Fruit fly (Drosophila melanogaster): ENCODE results near the gene nub.

nub gene

DNA sequence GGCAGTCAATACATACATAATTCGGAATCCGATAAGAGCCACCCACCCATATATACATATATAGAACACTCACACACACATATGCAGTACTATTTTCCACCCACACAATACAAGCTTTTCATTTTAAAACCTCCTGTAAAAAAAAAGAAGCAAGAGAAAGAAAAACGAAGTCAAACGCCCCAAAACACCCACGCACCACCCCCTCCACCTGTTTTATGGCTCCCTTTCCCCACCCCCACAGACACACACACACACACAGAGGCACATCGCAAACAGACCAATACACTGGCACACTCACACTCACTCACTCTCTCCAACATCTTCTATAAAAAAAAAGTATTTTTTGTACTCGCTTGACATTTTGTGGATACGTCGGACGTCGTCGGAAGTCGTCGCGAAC is 69.9 kb downstream of the nub start (continued):
- TF ChIP-seq Gsc (GFP tag; IDR thresholded peaks at IDR 0.05) (no peak), CG10543 (GFP tag; optimal IDR thresholded peaks at IDR 0.05) (no peak), CG2875 (GFP tag; optimal IDR thresholded peaks at IDR 0.05) (no peak), CG2889 (GFP tag; IDR thresholded peaks at IDR 0.05) (no peak), CG7556 (GFP tag; optimal IDR thresholded peaks at IDR 0.05) (no peak), sr (GFP tag; IDR thresholded peaks at IDR 0.05) (peak; percentile 88), pzg (GFP tag; optimal IDR thresholded peaks at IDR 0.05) (no peak), HLH54F (GFP tag; optimal IDR thresholded peaks at IDR 0.05) (no peak), her (GFP tag; optimal IDR thresholded peaks at IDR 0.05) (no peak), ac (GFP tag; optimal IDR thresholded peaks at IDR 0.05) (no peak), sima (GFP tag; optimal IDR thresholded peaks at IDR 0.05) (no peak), Trl (optimal IDR thresholded peaks at IDR 0.05) (peak in 1 of 2 experiments; percentile 7), Trl (GFP tag; optimal IDR thresholded peaks at IDR 0.05) (no peak), hb (GFP tag; IDR thresholded peaks at IDR 0.05; ENCODE audit: partially characterized antibody) (no peak), CG30403 (GFP tag; optimal IDR thresholded peaks at IDR 0.05) (no peak), CG7963 (GFP tag; IDR thresholded peaks at IDR 0.05; ENCODE audit: partially characterized antibody) (no peak), usp (GFP tag; optimal IDR thresholded peaks at IDR 0.05) (no peak), seq (GFP tag; IDR thresholded peaks at IDR 0.05) (no peak), crol (GFP tag; IDR thresholded peaks at IDR 0.05) (peak; percentile 15; the same call in 1 of the 2 replicates), CG15479 (GFP tag; optimal IDR thresholded peaks at IDR 0.05) (no peak), Fer3 (tag; optimal IDR thresholded peaks at IDR 0.05) (no peak), vnd (GFP tag; IDR thresholded peaks at IDR 0.05; ENCODE audit: partially characterized antibody) (no peak), Nf-YB (GFP tag; optimal IDR thresholded peaks at IDR 0.05) (peak; percentile 91), D19A (tag; optimal IDR thresholded peaks at IDR 0.05) (no peak), Ravus (GFP tag; IDR thresholded peaks at IDR 0.05) (no peak), CG5953 (GFP tag; IDR thresholded peaks at IDR 0.05) (no peak), Opbp (GFP tag; IDR thresholded peaks at IDR 0.05; ENCODE audit: partially characterized antibody) (0 out of 3 replicates have a peak, but pooled peaks have one; percentile 29), GATAe (GFP tag; conservative IDR thresholded peaks at IDR 0.05) (no peak), corto (GFP tag; optimal IDR thresholded peaks at IDR 0.05) (no peak), CG31388 (GFP tag; optimal IDR thresholded peaks at IDR 0.05) (no peak), sqz (GFP tag; optimal IDR thresholded peaks at IDR 0.05) (peak; percentile 19)

DNA sequence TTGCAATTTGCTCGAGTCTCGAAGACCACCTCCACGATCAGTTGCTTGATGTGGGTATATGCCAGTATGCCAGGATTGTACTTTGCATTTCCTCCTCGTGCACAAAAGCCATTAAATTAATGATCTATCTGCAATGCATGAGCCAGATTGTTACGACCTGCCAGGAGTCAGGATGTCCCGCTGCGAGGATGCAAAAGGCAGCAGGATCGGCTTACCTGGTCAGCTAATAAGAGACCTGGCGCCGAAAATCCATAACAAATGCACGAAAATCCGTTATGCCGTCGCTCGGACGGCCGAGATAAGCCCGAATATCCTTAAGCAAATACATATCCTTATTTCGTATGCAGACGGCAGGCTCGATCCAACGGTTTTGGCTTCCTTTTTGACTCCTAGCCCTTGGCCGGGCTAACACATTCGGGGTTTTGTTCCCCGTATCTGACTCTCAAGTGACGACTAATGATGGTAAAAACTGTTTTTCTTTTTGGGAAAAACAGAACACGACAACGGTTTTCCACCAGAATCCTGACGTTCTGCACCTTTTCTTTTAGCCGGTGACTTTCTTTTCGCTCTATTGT is 78.7 kb downstream of the nub start:
- peak; percentile 80 for TF ChIP-seq CG15479 (GFP tag; optimal IDR thresholded peaks at IDR 0.05)
- no peak for TF ChIP-seq CG1602 (GFP tag; optimal IDR thresholded peaks at IDR 0.05)
- no peak for TF ChIP-seq CG4424 (GFP tag; optimal IDR thresholded peaks at IDR 0.05)
- TF ChIP-seq D (optimal IDR thresholded peaks at IDR 0.05) = peak; percentile 82
- TF ChIP-seq D (GFP tag; optimal IDR thresholded peaks at IDR 0.05) = no peak
- peak; percentile 97 for TF ChIP-seq zen (tag; optimal IDR thresholded peaks at IDR 0.05)
- TF ChIP-seq en (GFP tag; optimal IDR thresholded peaks at IDR 0.05) = no peak
- TF ChIP-seq tll (GFP tag; optimal IDR thresholded peaks at IDR 0.05) = peak in 1 of 2 experiments; percentile 98

DNA sequence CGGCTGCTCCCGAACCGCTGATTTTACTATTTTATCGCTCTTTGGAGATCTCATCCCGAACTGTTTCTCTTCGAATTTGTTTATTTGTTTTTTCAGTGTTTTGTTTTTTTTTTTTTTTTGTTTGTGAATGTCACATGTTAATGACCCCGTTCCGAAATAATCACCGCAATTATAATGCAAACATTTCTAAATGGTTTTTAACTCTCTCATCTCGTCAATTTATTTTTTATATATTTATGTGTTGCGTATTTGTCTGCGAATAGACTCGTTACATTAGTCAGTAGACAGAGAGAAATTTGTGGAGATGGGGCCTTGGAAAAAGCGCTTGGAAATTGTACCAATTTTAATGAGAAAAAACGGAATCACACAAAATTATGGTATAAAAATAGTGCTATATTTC is 82.2 kb downstream of the nub start, which contains the start of gene Nepl7:
Gene Nepl7, minus strand, starts transcription at position 101 of the 400 bp plus-strand sequence.
- TF ChIP-seq CG4820 (GFP tag; optimal IDR thresholded peaks at IDR 0.05) (no peak), CG10321 (GFP tag; IDR thresholded peaks at IDR 0.05) (no peak), B-H2 (GFP tag; optimal IDR thresholded peaks at IDR 0.05) (no peak), CG10267 (tag; optimal IDR thresholded peaks at IDR 0.05) (no peak), gro (GFP tag; optimal IDR thresholded peaks at IDR 0.05) (no peak), HLHmδ (GFP tag; optimal IDR thresholded peaks at IDR 0.05) (no peak), CG11723 (GFP tag; optimal IDR thresholded peaks at IDR 0.05) (no peak), GATAe (GFP tag; conservative IDR thresholded peaks at IDR 0.05) (no peak), Sin3A (optimal IDR thresholded peaks at IDR 0.05) (no peak), chn (GFP tag; optimal IDR thresholded peaks at IDR 0.05) (no peak), gcm (GFP tag; optimal IDR thresholded peaks at IDR 0.05) (no peak), CrebB (tag; optimal IDR thresholded peaks at IDR 0.05) (no peak), NfI (GFP tag; optimal IDR thresholded peaks at IDR 0.05) (no peak), unc-4 (GFP tag; IDR thresholded peaks at IDR 0.05; ENCODE audit: partially characterized antibody) (no peak)
